Worm (Caenorhabditis elegans): ENCODE measurements around the gene T05C12.8.

ce11 chrII:8149930-8150329, 40.4 kb downstream of the T05C12.8 start, which contains the start of gene F10B5.3:
- no peak for TF ChIP-seq cebp-2 (GFP tag; IDR thresholded peaks at IDR 0.05)
- no peak for TF ChIP-seq tbp1 (GFP tag; optimal IDR thresholded peaks at IDR 0.05)
- no peak for TF ChIP-seq pha-4 (tag; optimal IDR thresholded peaks at IDR 0.05)
- no peak for TF ChIP-seq B0261.1 (tag; optimal IDR thresholded peaks at IDR 0.05)
- TF ChIP-seq C17E4.6 (GFP tag; IDR thresholded peaks at IDR 0.05): no peak
- TF ChIP-seq lin-35 (GFP tag; optimal IDR thresholded peaks at IDR 0.05): no peak
- no peak for TF ChIP-seq somi-1 (GFP tag; optimal IDR thresholded peaks at IDR 0.05)
- TF ChIP-seq nhr-179 (tag; optimal IDR thresholded peaks at IDR 0.05): no peak
- TF ChIP-seq unc-130 (GFP tag; optimal IDR thresholded peaks at IDR 0.05): no peak
- no peak for TF ChIP-seq ama-1 (optimal IDR thresholded peaks at IDR 0.05)
- no peak for TF ChIP-seq ama-1 (GFP tag; optimal IDR thresholded peaks at IDR 0.05)
- no peak for TF ChIP-seq dpl-1 (GFP tag; optimal IDR thresholded peaks at IDR 0.05)
- TF ChIP-seq dpff-1 (tag; optimal IDR thresholded peaks at IDR 0.05): no peak
- TF ChIP-seq nhr-120 (GFP tag; IDR thresholded peaks at IDR 0.05): no peak
- no peak for TF ChIP-seq F49E8.2 (tag; optimal IDR thresholded peaks at IDR 0.05; ENCODE audit: insufficient read depth)

All from whole organism, young adult.